Fruit fly (Drosophila melanogaster) whole organism, larva: ENCODE data around the gene Gad1.

Source experiments
- noc ChIP-seq: fragments of 200-800 bp; sonication (Bioruptor generic); optimal IDR thresholded peaks from 3 replicates; lab custom pipeline; 2019; ENCODE audit warnings: missing biosample characterization, mild to moderate bottlenecking, missing genetic modification characterization, moderate library complexity

Gene Gad1

dm6 chr3L:4088694-4089190 lies at the start of gene Gad1:
Gad1 (minus strand) TSS chr3L:4088744.
- TF ChIP-seq noc, result no peak

- TF ChIP-seq noc, result no peak
Measured at dm6 chr3L:4135857-4136256, 47.3 kb upstream of the Gad1 start, which contains the start of gene RfC4. RfC4 (minus strand) TSS chr3L:4136038.

- TF ChIP-seq noc, result no peak
Measured at dm6 chr3L:4133724-4134678, 45.5 kb upstream of the Gad1 start, which contains the start of gene ens. ens (minus strand) TSS chr3L:4134550.

- TF ChIP-seq noc, result no peak
Measured at dm6 chr3L:4132585-4132984, 44.0 kb upstream of the Gad1 start.

- no peak for TF ChIP-seq noc
Measured at dm6 chr3L:4130743-4131142, 42.2 kb upstream of the Gad1 start.

dm6 chr3L:4128579-4128978 lies 40.0 kb upstream of the Gad1 start:
- TF ChIP-seq noc, result no peak

- TF ChIP-seq noc, result no peak
Measured at dm6 chr3L:4125709-4126108, 37.2 kb upstream of the Gad1 start.

dm6 chr3L:4122185-4122767 lies 33.7 kb upstream of the Gad1 start, which contains the start of gene Chd64:
Chd64 (minus strand) TSS chr3L:4122388.
- TF ChIP-seq noc, result peak; percentile 39

dm6 chr3L:4121589-4121988 lies 33.0 kb upstream of the Gad1 start:
- TF ChIP-seq noc, result no peak

dm6 chr3L:4120358-4121349 lies 32.1 kb upstream of the Gad1 start:
- no peak for TF ChIP-seq noc

- no peak for TF ChIP-seq noc
Measured at dm6 chr3L:4119636-4120357, 31.3 kb upstream of the Gad1 start.

dm6 chr3L:4118339-4118738 lies 29.8 kb upstream of the Gad1 start:
- no peak for TF ChIP-seq noc

- TF ChIP-seq noc, result peak; percentile 33
Measured at dm6 chr3L:4117493-4117892, 28.9 kb upstream of the Gad1 start.

- peak; percentile 89 for TF ChIP-seq noc
Measured at dm6 chr3L:4116490-4117367, 28.2 kb upstream of the Gad1 start.

dm6 chr3L:4115701-4116100 lies 27.2 kb upstream of the Gad1 start:
- TF ChIP-seq noc, result no peak
